Worm (Caenorhabditis elegans): Measurements from ENCODE around the gene lips-2.

The lips-2 gene

ce11 chrX:12285496-12285895, at the start of gene lips-2:
Gene lips-2 (plus strand): TSS chrX:12285796.
- no peak for TF ChIP-seq ZK337.2 (GFP tag; IDR thresholded peaks at IDR 0.05)
- no peak for TF ChIP-seq madf-5 (GFP tag; IDR thresholded peaks at IDR 0.05)
- TF ChIP-seq duxl-1 (tag; optimal IDR thresholded peaks at IDR 0.05; ENCODE audit: poor library complexity), result no peak
- TF ChIP-seq zfp-2 (tag; optimal IDR thresholded peaks at IDR 0.05), result no peak
- TF ChIP-seq F37D6.2 (tag; optimal IDR thresholded peaks at IDR 0.05), result no peak
- no peak for TF ChIP-seq mes-2 (tag; optimal IDR thresholded peaks at IDR 0.05; ENCODE audit: poor library complexity, severe bottlenecking)

- TF ChIP-seq nhr-28 (tag; optimal IDR thresholded peaks at IDR 0.05) (peak; percentile 68), egl-43 (GFP tag; IDR thresholded peaks at IDR 0.05) (no peak), nhr-77 (tag; optimal IDR thresholded peaks at IDR 0.05) (peak; percentile 38), ctbp-1 (GFP tag; IDR thresholded peaks at IDR 0.05) (no peak), saeg-2 (GFP tag; IDR thresholded peaks at IDR 0.05) (no peak), lin-29 (GFP tag; IDR thresholded peaks at IDR 0.05) (no peak), cey-2 (tag; optimal IDR thresholded peaks at IDR 0.05; ENCODE audit: borderline replicate concordance, insufficient read depth) (no peak), dve-1 (tag; optimal IDR thresholded peaks at IDR 0.05; ENCODE audit: insufficient read depth) (peak; percentile 5), arid-1 (GFP tag; conservative IDR thresholded peaks at IDR 0.05) (no peak), Y5F2A.4 (GFP tag; optimal IDR thresholded peaks at IDR 0.05) (no peak), daf-8 (GFP tag; IDR thresholded peaks at IDR 0.05) (no peak), Y48G9A.11 (GFP tag; IDR thresholded peaks at IDR 0.05) (no peak), egl-27 (tag; optimal IDR thresholded peaks at IDR 0.05) (no peak), hlh-11 (tag; optimal IDR thresholded peaks at IDR 0.05) (peak; percentile 24), tra-1 (GFP tag; IDR thresholded peaks at IDR 0.05) (no peak), pqm-1 (tag; optimal IDR thresholded peaks at IDR 0.05) (peak; percentile 63), daf-12 (tag; optimal IDR thresholded peaks at IDR 0.05) (no peak), daf-16 (GFP tag; optimal IDR thresholded peaks at IDR 0.05) (no peak), daf-16 (tag; optimal IDR thresholded peaks at IDR 0.05) (peak; percentile 89), nhr-11 (tag; optimal IDR thresholded peaks at IDR 0.05) (no peak), dmd-6 (GFP tag; IDR thresholded peaks at IDR 0.05) (peak; percentile 51; the same call in 1 of the 2 replicates)
Observed at ce11 chrX:12241457-12241856, 44.1 kb upstream of the lips-2 start, which contains the start of gene cest-3. Gene cest-3 (plus strand): TSS chrX:12241646.

ce11 chrX:12242902-12243301, 42.7 kb upstream of the lips-2 start:
- peak; percentile 69 for TF ChIP-seq dmd-6 (GFP tag; IDR thresholded peaks at IDR 0.05)
- no peak for TF ChIP-seq set-16 (GFP tag; IDR thresholded peaks at IDR 0.05)
- TF ChIP-seq dve-1 (tag; optimal IDR thresholded peaks at IDR 0.05; ENCODE audit: insufficient read depth), result peak; percentile 54
- peak; percentile 67 for TF ChIP-seq nhr-28 (tag; optimal IDR thresholded peaks at IDR 0.05)
- no peak for TF ChIP-seq daf-16 (GFP tag; optimal IDR thresholded peaks at IDR 0.05)
- TF ChIP-seq daf-16 (tag; optimal IDR thresholded peaks at IDR 0.05), result peak; percentile 57
- no peak for TF ChIP-seq attf-4 (tag; optimal IDR thresholded peaks at IDR 0.05)
- no peak for TF ChIP-seq pha-4 (GFP tag; IDR thresholded peaks at IDR 0.05)
- no peak for TF ChIP-seq pha-4 (tag; optimal IDR thresholded peaks at IDR 0.05)
- TF ChIP-seq hlh-30 (tag; optimal IDR thresholded peaks at IDR 0.05; ENCODE audit: insufficient read depth), result peak; percentile 47
- TF ChIP-seq hlh-11 (tag; optimal IDR thresholded peaks at IDR 0.05), result peak; percentile 42
- TF ChIP-seq nhr-77 (tag; optimal IDR thresholded peaks at IDR 0.05), result peak; percentile 49

ce11 chrX:12248140-12248539, 37.5 kb upstream of the lips-2 start:
- TF ChIP-seq spr-1 (tag; optimal IDR thresholded peaks at IDR 0.05) (no peak), daf-16 (GFP tag; optimal IDR thresholded peaks at IDR 0.05) (peak in 1 of 2 experiments; percentile 53), daf-16 (tag; optimal IDR thresholded peaks at IDR 0.05) (no peak), unc-62 (GFP tag; optimal IDR thresholded peaks at IDR 0.05 in 1 of 2) (peak in 1 of 2 experiments; percentile 49), unc-62 (tag; optimal IDR thresholded peaks at IDR 0.05) (no peak), ceh-20 (GFP tag; IDR thresholded peaks at IDR 0.05) (no peak), ztf-7 (tag; optimal IDR thresholded peaks at IDR 0.05) (no peak), zfp-2 (tag; optimal IDR thresholded peaks at IDR 0.05) (no peak), dmd-9 (GFP tag; IDR thresholded peaks at IDR 0.05) (no peak), T26A8.4 (GFP tag; IDR thresholded peaks at IDR 0.05) (no peak), lin-15B (tag; optimal IDR thresholded peaks at IDR 0.05) (no peak), tag-97 (GFP tag; IDR thresholded peaks at IDR 0.05) (no peak), tra-1 (GFP tag; IDR thresholded peaks at IDR 0.05) (no peak), daf-19 (GFP tag; conservative IDR thresholded peaks at IDR 0.05) (no peak)
